Fruit fly (Drosophila melanogaster) whole organism, embryonic: ENCODE data around the gene mus302.

Source experiments
- CG18764 ChIP-seq: fragments of 200-800 bp; sonication (Bioruptor generic); optimal IDR thresholded peaks from 3 replicates; lab custom pipeline; 2016; ENCODE audit warnings: missing biosample characterization, missing genetic modification characterization
- chif ChIP-seq, 2 experiments: fragments of 200-800 bp; sonication (Bioruptor generic); optimal IDR thresholded peaks; 3 replicates each; lab custom pipeline; 2016; ENCODE audit warnings: missing biosample characterization in 2 of 2, missing genetic modification characterization in 2 of 2

dm6 chr3L:16824725-16825124, 45.2 kb upstream of the mus302 start:
- TF ChIP-seq chif (GFP tag; optimal IDR thresholded peaks at IDR 0.05; lab: Kevin White, UChicago) (no peak), CG18764 (GFP tag; lab: Kevin White, UChicago) (no peak)
